Fruit fly (Drosophila melanogaster) whole organism, pupa: ENCODE results near the gene CG31268.

Experiments used
- CG10348 ChIP-seq: fragments of 200-800 bp; sonication (Bioruptor generic); IDR thresholded peaks from 2 replicates; pipeline ENCODE4 v1.3.6; 2022; ENCODE audit warnings: missing biosample characterization, missing genetic modification characterization
- CG12605 ChIP-seq: fragments of 200-800 bp; sonication (Bioruptor generic); IDR thresholded peaks from 2 replicates; pipeline ENCODE4 v1.3.6; 2022; ENCODE audit warnings: missing biosample characterization, missing genetic modification characterization
- CG13204 ChIP-seq: fragments of 200-800 bp; sonication (Bioruptor generic); optimal IDR thresholded peaks from 2 replicates; lab custom pipeline; 2018; ENCODE audit warnings: missing biosample characterization, mild to moderate bottlenecking, missing genetic modification characterization, moderate library complexity
- CG14655 ChIP-seq: fragments of 200-800 bp; sonication (Bioruptor generic); optimal IDR thresholded peaks from 3 replicates; lab custom pipeline; 2017; ENCODE audit warnings: mild to moderate bottlenecking, missing biosample characterization, missing genetic modification reagents, missing genetic modification characterization
- CG15710 ChIP-seq: fragments of 200-800 bp; sonication (Bioruptor generic); optimal IDR thresholded peaks from 2 replicates; lab custom pipeline; 2018; ENCODE audit warnings: missing biosample characterization, mild to moderate bottlenecking, missing genetic modification characterization, moderate library complexity
- CG17806 ChIP-seq: fragments of 200-800 bp; sonication (Bioruptor generic); optimal IDR thresholded peaks from 2 replicates; lab custom pipeline; 2018; ENCODE audit warnings: missing biosample characterization, mild to moderate bottlenecking, missing genetic modification characterization, moderate library complexity
- CG32121 ChIP-seq: fragments of 200-800 bp; sonication (Bioruptor generic); IDR thresholded peaks from 2 replicates; pipeline ENCODE4 v1.3.6; 2022; ENCODE audit warnings: missing biosample characterization, missing genetic modification characterization
- CG34367 ChIP-seq: fragments of 200-800 bp; sonication (Bioruptor generic); optimal IDR thresholded peaks from 2 replicates; lab custom pipeline; 2018; ENCODE audit warnings: missing biosample characterization, mild to moderate bottlenecking, missing genetic modification characterization
- CG4496 ChIP-seq: fragments of 200-800 bp; sonication (Bioruptor generic); IDR thresholded peaks from 3 replicates; pipeline ENCODE4 v1.3.6; 2022; ENCODE audit warnings: missing biosample characterization, missing genetic modification characterization
- CG8159 ChIP-seq: fragments of 200-800 bp; sonication (Bioruptor generic); optimal IDR thresholded peaks from 3 replicates; lab custom pipeline; 2018; ENCODE audit warnings: missing biosample characterization, mild to moderate bottlenecking, missing genetic modification characterization, moderate library complexity
- CG8301 ChIP-seq: fragments of 200-800 bp; sonication (Bioruptor generic); optimal IDR thresholded peaks from 2 replicates; lab custom pipeline; 2018; ENCODE audit warnings: missing biosample characterization, mild to moderate bottlenecking, missing genetic modification characterization
- CG9948 ChIP-seq: fragments of 200-800 bp; sonication (Bioruptor generic); optimal IDR thresholded peaks from 2 replicates; lab custom pipeline; 2018; ENCODE audit warnings: missing biosample characterization, mild to moderate bottlenecking, missing genetic modification characterization, moderate library complexity
- D1 ChIP-seq: fragments of 200-800 bp; sonication (Bioruptor generic); optimal IDR thresholded peaks from 2 replicates; lab custom pipeline; 2018; ENCODE audit warnings: missing biosample characterization, mild to moderate bottlenecking, missing genetic modification characterization, moderate library complexity
- EcR ChIP-seq: fragments of 200-800 bp; sonication (Bioruptor generic); optimal IDR thresholded peaks from 3 replicates; lab custom pipeline; 2019; ENCODE audit warnings: missing biosample characterization, missing genetic modification characterization, mild to moderate bottlenecking, moderate library complexity, missing genetic modification reagents
- Ets98B ChIP-seq: fragments of 200-800 bp; sonication (Bioruptor generic); IDR thresholded peaks from 2 replicates; pipeline ENCODE4 v1.3.6; 2022; ENCODE audit warnings: missing biosample characterization, missing genetic modification characterization
- Pif1A ChIP-seq: fragments of 200-800 bp; sonication (Bioruptor generic); optimal IDR thresholded peaks from 3 replicates; lab custom pipeline; 2016; ENCODE audit warnings: missing biosample characterization, missing genetic modification characterization
- Pif1B ChIP-seq: fragments of 200-800 bp; sonication (Bioruptor generic); optimal IDR thresholded peaks from 3 replicates; lab custom pipeline; 2016; ENCODE audit warnings: missing biosample characterization, missing genetic modification characterization
- Snoo ChIP-seq: fragments of 200-800 bp; sonication (Bioruptor generic); optimal IDR thresholded peaks from 3 replicates; lab custom pipeline; 2017; ENCODE audit warnings: missing biosample characterization, mild to moderate bottlenecking, missing genetic modification characterization, inconsistent platforms
- fd96Ca ChIP-seq: fragments of 200-800 bp; sonication (Bioruptor generic); IDR thresholded peaks from 3 replicates; pipeline ENCODE4 v1.3.6; 2022; ENCODE audit warnings: missing biosample characterization, missing genetic modification characterization
- gl ChIP-seq: fragments of 200-800 bp; sonication (Bioruptor generic); optimal IDR thresholded peaks from 2 replicates; lab custom pipeline; 2018; ENCODE audit warnings: missing biosample characterization, mild to moderate bottlenecking, missing genetic modification characterization
- rn ChIP-seq: fragments of 200-800 bp; sonication (Bioruptor generic); IDR thresholded peaks from 2 replicates; pipeline ENCODE4 v1.3.6; 2022; ENCODE audit warnings: missing biosample characterization, missing genetic modification characterization

The CG31268 gene

dm6 chr3R:17020956-17021355, 10.6 kb upstream of the CG31268 start, which contains the start of gene Adsl:
Gene Adsl, minus strand, starts transcription at chr3R:17021120.
- TF ChIP-seq CG13204 (GFP tag; lab: Kevin White, UChicago): no peak
- TF ChIP-seq CG17806: no peak
- TF ChIP-seq CG8159 (tag; lab: Kevin White, UChicago): peak; percentile 39
- TF ChIP-seq D1 (tag; lab: Kevin White, UChicago): peak; percentile 61
- peak; percentile 8 for TF ChIP-seq Pif1B (GFP tag; lab: Kevin White, UChicago)
- TF ChIP-seq EcR: no peak
- TF ChIP-seq CG12605 (GFP tag; lab: Robert Waterston, UW): peak; percentile 78
- peak; percentile 59 for TF ChIP-seq Pif1A (GFP tag; lab: Kevin White, UChicago)
- no peak for TF ChIP-seq CG32121 (GFP tag; lab: Robert Waterston, UW)
- TF ChIP-seq CG4496: peak; percentile 53
- no peak for TF ChIP-seq rn (GFP tag; lab: Robert Waterston, UW)
- TF ChIP-seq fd96Ca (GFP tag; lab: Robert Waterston, UW): no peak
- peak; percentile 9 for TF ChIP-seq CG8301 (tag; lab: Kevin White, UChicago)
- peak; percentile 79 for TF ChIP-seq Snoo (tag; lab: Kevin White, UChicago)
- TF ChIP-seq CG34367 (tag; lab: Kevin White, UChicago): no peak
- TF ChIP-seq gl (tag; lab: Kevin White, UChicago): no peak
- no peak for TF ChIP-seq CG14655 (GFP tag; lab: Kevin White, UChicago)
- no peak for TF ChIP-seq CG15710 (tag; lab: Kevin White, UChicago)
- TF ChIP-seq Ets98B (GFP tag; lab: Robert Waterston, UW): no peak
- no peak for TF ChIP-seq CG9948 (tag; lab: Kevin White, UChicago)
- TF ChIP-seq CG10348 (GFP tag; lab: Robert Waterston, UW): no peak
- TF ChIP-seq, all 21 proteins: peak for 8

dm6 chr3R:17028393-17028792, 3.2 kb upstream of the CG31268 start, which contains the start of gene CG5225:
Gene CG5225, plus strand, starts transcription at chr3R:17028693.
- TF ChIP-seq CG15710 (tag; lab: Kevin White, UChicago) (no peak), CG13204 (GFP tag; lab: Kevin White, UChicago) (no peak)

- TF ChIP-seq CG4496 (no peak), CG12605 (GFP tag; lab: Robert Waterston, UW) (no peak), rn (GFP tag; lab: Robert Waterston, UW) (no peak), CG17806 (no peak), CG15710 (tag; lab: Kevin White, UChicago) (no peak), D1 (tag; lab: Kevin White, UChicago) (no peak), CG10348 (GFP tag; lab: Robert Waterston, UW) (no peak), EcR (no peak), Ets98B (GFP tag; lab: Robert Waterston, UW) (no peak), CG9948 (tag; lab: Kevin White, UChicago) (no peak), CG8159 (tag; lab: Kevin White, UChicago) (no peak), CG34367 (tag; lab: Kevin White, UChicago) (no peak), CG14655 (GFP tag; lab: Kevin White, UChicago) (no peak), CG13204 (GFP tag; lab: Kevin White, UChicago) (no peak), fd96Ca (GFP tag; lab: Robert Waterston, UW) (no peak)
Observed at dm6 chr3R:17029796-17030195, 1.8 kb upstream of the CG31268 start.

- no peak for TF ChIP-seq CG13204 (GFP tag; lab: Kevin White, UChicago)
- no peak for TF ChIP-seq EcR
- TF ChIP-seq CG4496: no peak
- TF ChIP-seq D1 (tag; lab: Kevin White, UChicago): no peak
- TF ChIP-seq CG8301 (tag; lab: Kevin White, UChicago): no peak
- no peak for TF ChIP-seq Pif1B (GFP tag; lab: Kevin White, UChicago)
- no peak for TF ChIP-seq rn (GFP tag; lab: Robert Waterston, UW)
- TF ChIP-seq CG10348 (GFP tag; lab: Robert Waterston, UW): no peak
- no peak for TF ChIP-seq CG8159 (tag; lab: Kevin White, UChicago)
- TF ChIP-seq CG32121 (GFP tag; lab: Robert Waterston, UW): no peak
- TF ChIP-seq fd96Ca (GFP tag; lab: Robert Waterston, UW): no peak
- no peak for TF ChIP-seq Ets98B (GFP tag; lab: Robert Waterston, UW)
- TF ChIP-seq CG9948 (tag; lab: Kevin White, UChicago): no peak
- TF ChIP-seq CG15710 (tag; lab: Kevin White, UChicago): no peak
- TF ChIP-seq gl (tag; lab: Kevin White, UChicago): no peak
- TF ChIP-seq, all 21 proteins: peak for 0
Observed at dm6 chr3R:17035945-17036344, 4.3 kb downstream of the CG31268 start, which contains the start of gene CG4009. Gene CG4009, minus strand, starts transcription at chr3R:17036045.

DNA sequence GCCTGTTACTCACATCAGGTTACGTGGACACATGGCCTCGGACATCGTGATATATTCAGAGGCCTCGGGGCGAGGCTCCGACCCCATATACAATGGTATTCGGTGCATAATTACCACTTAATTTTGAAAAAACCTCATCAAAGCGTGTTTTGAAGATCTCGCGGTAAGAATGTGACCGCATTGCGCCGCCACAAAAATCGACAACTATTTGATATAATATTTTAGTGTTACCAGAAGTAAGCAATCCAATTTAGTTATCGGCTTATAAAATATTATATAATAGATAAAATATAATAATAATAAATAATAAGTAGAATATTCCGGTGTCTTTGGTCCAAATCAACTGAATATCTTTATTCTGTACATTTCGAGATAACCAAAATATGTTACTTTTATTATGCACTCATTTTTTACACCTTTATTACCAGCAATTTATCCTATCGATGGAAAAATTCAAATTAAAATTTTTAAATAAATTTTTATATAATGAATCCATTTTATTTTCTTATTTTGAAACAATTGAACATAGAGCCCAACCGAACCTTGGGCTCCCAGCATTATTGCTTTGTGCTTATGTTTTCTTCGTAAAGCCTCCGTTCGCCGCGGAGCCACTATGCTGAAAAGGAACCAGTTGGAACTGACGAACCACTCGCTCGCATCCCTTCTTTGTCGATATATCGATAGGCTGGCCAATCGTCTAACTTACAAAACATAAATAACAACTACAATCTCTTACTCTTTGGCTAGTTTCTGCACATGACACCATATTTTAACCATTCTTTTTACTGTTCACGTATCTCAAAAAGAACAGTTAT, 8.6 kb downstream of the CG31268 start, which contains the start of the genes CG18213 and Trm7-32:
TSS of gene CG18213 (minus strand) at position 211 of the 815 bp plus-strand sequence.
TSS of gene Trm7-32 (plus strand) at position 690 of the 815 bp plus-strand sequence.
- no peak for TF ChIP-seq fd96Ca (GFP tag; lab: Robert Waterston, UW)
- TF ChIP-seq Ets98B (GFP tag; lab: Robert Waterston, UW): no peak
- no peak for TF ChIP-seq Snoo (tag; lab: Kevin White, UChicago)
- TF ChIP-seq CG8301 (tag; lab: Kevin White, UChicago): no peak
- TF ChIP-seq EcR: no peak
- TF ChIP-seq CG32121 (GFP tag; lab: Robert Waterston, UW): no peak
- no peak for TF ChIP-seq CG14655 (GFP tag; lab: Kevin White, UChicago)
- no peak for TF ChIP-seq CG12605 (GFP tag; lab: Robert Waterston, UW)
- no peak for TF ChIP-seq CG15710 (tag; lab: Kevin White, UChicago)
- TF ChIP-seq D1 (tag; lab: Kevin White, UChicago): no peak
- no peak for TF ChIP-seq CG9948 (tag; lab: Kevin White, UChicago)
